Fruit fly (Drosophila melanogaster) whole organism, prepupa: ENCODE measurements around the gene nrv2.

ENCODE experiments used
- Blimp-1 ChIP-seq: fragments of 200-800 bp; sonication (Bioruptor generic); optimal IDR thresholded peaks from 3 replicates; lab custom pipeline; 2017; ENCODE audit warnings: missing biosample characterization, missing genetic modification characterization, mild to moderate bottlenecking, moderate library complexity, missing genetic modification reagents
- CG10631 ChIP-seq: fragments of 200-800 bp; sonication (Bioruptor generic); optimal IDR thresholded peaks from 2 replicates; lab custom pipeline; 2016; ENCODE audit warnings: missing biosample characterization, missing genetic modification characterization
- CG11294 ChIP-seq: fragments of 200-800 bp; sonication (Bioruptor generic); IDR thresholded peaks from 2 replicates; pipeline ENCODE4 v1.3.6; 2022; ENCODE audit warnings: missing biosample characterization, missing genetic modification characterization
- CG11902 ChIP-seq: fragments of 200-800 bp; sonication (Bioruptor generic); optimal IDR thresholded peaks from 3 replicates; lab custom pipeline; 2016; ENCODE audit warnings: missing biosample characterization, missing genetic modification characterization
- CG15336 ChIP-seq: fragments of 200-800 bp; sonication (Bioruptor generic); IDR thresholded peaks from 2 replicates; pipeline ENCODE4 v1.3.6; 2022; ENCODE audit warnings: missing biosample characterization, missing genetic modification characterization
- CG1621 ChIP-seq: fragments of 200-800 bp; sonication (Bioruptor generic); optimal IDR thresholded peaks from 3 replicates; lab custom pipeline; 2018; ENCODE audit warnings: missing biosample characterization, mild to moderate bottlenecking, missing genetic modification characterization
- CG3032 ChIP-seq: fragments of 200-800 bp; optimal IDR thresholded peaks from 2 replicates; lab custom pipeline; 2019; ENCODE audit warnings: missing biosample characterization, mild to moderate bottlenecking, missing genetic modification characterization, moderate library complexity
- CG31627 ChIP-seq: fragments of 200-800 bp; sonication (Bioruptor generic); optimal IDR thresholded peaks from 3 replicates; lab custom pipeline; 2016; ENCODE audit warnings: missing biosample characterization, missing genetic modification characterization
- CG34406 ChIP-seq: fragments of 200-800 bp; sonication (Bioruptor generic); optimal IDR thresholded peaks from 3 replicates; lab custom pipeline; 2016; ENCODE audit warnings: missing biosample characterization, missing genetic modification characterization
- CG4318 ChIP-seq: fragments of 200-800 bp; sonication (Bioruptor generic); optimal IDR thresholded peaks from 3 replicates; lab custom pipeline; 2017; ENCODE audit warnings: missing biosample characterization, mild to moderate bottlenecking, missing genetic modification characterization
- CG6163 ChIP-seq: fragments of 200-800 bp; sonication (Bioruptor generic); IDR thresholded peaks from 3 replicates; pipeline ENCODE4 v1.3.6; 2022; ENCODE audit warnings: missing biosample characterization, missing genetic modification characterization
- CG6276 ChIP-seq: fragments of 200-800 bp; sonication (Bioruptor generic); optimal IDR thresholded peaks from 2 replicates; lab custom pipeline; 2017; ENCODE audit warnings: missing biosample characterization, mild to moderate bottlenecking, missing genetic modification characterization
- CG6792 ChIP-seq: fragments of 200-800 bp; sonication (Bioruptor generic); optimal IDR thresholded peaks from 3 replicates; lab custom pipeline; 2016; ENCODE audit warnings: missing biosample characterization, missing genetic modification characterization
- CG6808 ChIP-seq: fragments of 200-800 bp; sonication (Bioruptor generic); optimal IDR thresholded peaks from 3 replicates; lab custom pipeline; 2017; ENCODE audit warnings: missing biosample characterization, missing genetic modification characterization, mild to moderate bottlenecking, moderate library complexity, missing genetic modification reagents
- CG6854 ChIP-seq: fragments of 200-800 bp; sonication (Bioruptor generic); optimal IDR thresholded peaks from 2 replicates; lab custom pipeline; 2017; ENCODE audit warnings: missing biosample characterization, mild to moderate bottlenecking, missing genetic modification characterization
- CG8632 ChIP-seq: fragments of 200-800 bp; sonication (Bioruptor generic); optimal IDR thresholded peaks from 3 replicates; lab custom pipeline; 2016; ENCODE audit warnings: missing biosample characterization, missing genetic modification characterization
- CG9139 ChIP-seq: fragments of 200-800 bp; sonication (Bioruptor generic); optimal IDR thresholded peaks from 3 replicates; lab custom pipeline; 2017; ENCODE audit warnings: missing biosample characterization, mild to moderate bottlenecking, missing genetic modification characterization
- Eip78C ChIP-seq: fragments of 200-800 bp; sonication (Bioruptor generic); peaks from one replicate; lab custom pipeline; 2016; ENCODE audit warnings: missing biosample characterization, missing genetic modification characterization
- Eip93F ChIP-seq: fragments of 200-800 bp; sonication (Bioruptor generic); optimal IDR thresholded peaks from 2 replicates; lab custom pipeline; 2016; ENCODE audit warnings: missing biosample characterization, mild to moderate bottlenecking, missing genetic modification characterization
- Ets21C ChIP-seq: fragments of 200-800 bp; sonication (Bioruptor generic); optimal IDR thresholded peaks from 3 replicates; lab custom pipeline; 2016; ENCODE audit warnings: missing biosample characterization, missing genetic modification characterization
- Gug ChIP-seq: fragments of 200-800 bp; sonication (Bioruptor generic); IDR thresholded peaks from 2 replicates; pipeline ENCODE4 v1.3.6; 2022; ENCODE audit warnings: missing biosample characterization, missing genetic modification characterization
- Hr38 ChIP-seq: sonication (Bioruptor generic); optimal IDR thresholded peaks from 2 replicates; lab custom pipeline; 2016; ENCODE audit warnings: missing biosample characterization, missing genetic modification characterization
- Hr4 ChIP-seq: fragments of 200-800 bp; sonication (Bioruptor generic); optimal IDR thresholded peaks from 3 replicates; lab custom pipeline; 2016; ENCODE audit warnings: missing biosample characterization, missing genetic modification characterization
- Sox102F ChIP-seq: fragments of 200-800 bp; sonication (Bioruptor generic); optimal IDR thresholded peaks from 2 replicates; lab custom pipeline; 2016; ENCODE audit warnings: missing biosample characterization, mild to moderate bottlenecking, missing genetic modification characterization
- Sox14 ChIP-seq: fragments of 200-800 bp; sonication (Bioruptor generic); optimal IDR thresholded peaks from 3 replicates; lab custom pipeline; 2016; ENCODE audit warnings: missing biosample characterization, missing genetic modification characterization
- acj6 ChIP-seq: fragments of 200-800 bp; sonication (Bioruptor generic); optimal IDR thresholded peaks from 3 replicates; lab custom pipeline; 2016; ENCODE audit warnings: missing biosample characterization, missing genetic modification characterization
- cyc ChIP-seq: fragments of 200-800 bp; sonication (Bioruptor generic); optimal IDR thresholded peaks from 3 replicates; lab custom pipeline; 2016; ENCODE audit warnings: missing biosample characterization, missing genetic modification characterization
- dac ChIP-seq: fragments of 200-800 bp; sonication (Bioruptor generic); optimal IDR thresholded peaks from 2 replicates; lab custom pipeline; 2017; ENCODE audit warnings: missing biosample characterization, mild to moderate bottlenecking, missing genetic modification characterization
- esn ChIP-seq: fragments of 200-800 bp; sonication (Bioruptor generic); optimal IDR thresholded peaks from 2 replicates; lab custom pipeline; 2016; ENCODE audit warnings: missing biosample characterization, mild to moderate bottlenecking, missing genetic modification characterization, moderate library complexity
- fd59A ChIP-seq: fragments of 200-800 bp; sonication (Bioruptor generic); optimal IDR thresholded peaks from 2 replicates; lab custom pipeline; 2017; ENCODE audit warnings: missing biosample characterization, mild to moderate bottlenecking, missing genetic modification characterization, missing genetic modification reagents
- fkh ChIP-seq: fragments of 200-800 bp; sonication (Bioruptor generic); optimal IDR thresholded peaks from 3 replicates; lab custom pipeline; 2017; ENCODE audit warnings: missing biosample characterization, mild to moderate bottlenecking, missing genetic modification characterization, moderate library complexity
- lz ChIP-seq: fragments of 200-800 bp; sonication (Bioruptor generic); optimal IDR thresholded peaks from 3 replicates; lab custom pipeline; 2016; ENCODE audit warnings: missing biosample characterization, missing genetic modification characterization
- net ChIP-seq: fragments of 200-800 bp; sonication (Bioruptor generic); optimal IDR thresholded peaks from 3 replicates; lab custom pipeline; 2016; ENCODE audit warnings: missing biosample characterization, missing genetic modification characterization
- spab ChIP-seq: fragments of 200-800 bp; sonication (Bioruptor generic); optimal IDR thresholded peaks from 2 replicates; lab custom pipeline; 2017; ENCODE audit warnings: missing biosample characterization, mild to moderate bottlenecking, missing genetic modification characterization, missing genetic modification reagents
- ss ChIP-seq, 2 experiments: fragments of 200-800 bp; sonication (Bioruptor generic); optimal IDR thresholded peaks; 2 replicates in 1 of 2; 3 replicates in 1 of 2; lab custom pipeline; 2017 to 2018; ENCODE audit warnings: mild to moderate bottlenecking in 2 of 2, missing biosample characterization in 2 of 2, missing genetic modification characterization in 2 of 2, moderate library complexity in 1 of 2
- topi ChIP-seq: fragments of 200-800 bp; sonication (Bioruptor generic); optimal IDR thresholded peaks from 3 replicates; lab custom pipeline; 2016; ENCODE audit warnings: missing biosample characterization, missing genetic modification characterization
- vri ChIP-seq: fragments of 200-800 bp; sonication (Bioruptor generic); optimal IDR thresholded peaks from 3 replicates; lab custom pipeline; 2016; ENCODE audit warnings: missing biosample characterization, mild to moderate bottlenecking, missing genetic modification characterization

The nrv2 gene

DNA sequence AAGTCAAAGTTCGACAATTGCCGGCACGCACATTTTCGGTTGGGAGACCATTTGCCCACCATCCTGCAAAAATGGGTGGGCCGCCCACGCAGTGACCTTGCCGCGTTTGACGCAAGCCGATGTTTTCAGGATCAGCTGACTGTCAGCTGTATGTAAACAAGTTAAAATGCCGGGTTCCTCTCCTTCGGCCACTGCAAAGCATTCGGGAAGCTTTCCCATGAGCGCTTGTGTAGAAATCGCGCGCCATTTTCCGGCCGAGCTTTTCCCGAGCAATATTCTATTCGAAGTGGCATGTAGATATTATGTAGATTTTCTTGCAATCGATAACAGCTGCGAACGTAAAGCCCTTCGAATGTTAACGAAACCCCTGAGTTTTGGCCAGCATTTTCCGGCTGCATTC, 25.0 kb downstream of the nrv2 start, which contains the start of gene CG17378:
Gene CG17378 (plus strand): TSS at position 397 of the 400 bp plus-strand sequence.
- TF ChIP-seq Hr4 (no peak), CG8632 (GFP tag; lab: Kevin White, UChicago) (no peak), Blimp-1 (GFP tag; lab: Kevin White, UChicago) (no peak), CG3032 (tag; lab: Kevin White, UChicago) (no peak), CG11902 (no peak), CG6854 (GFP tag; lab: Kevin White, UChicago) (no peak), ss (GFP tag; optimal IDR thresholded peaks at IDR 0.05; lab: Kevin White, UChicago) (no peak), vri (GFP tag; lab: Kevin White, UChicago) (no peak), fd59A (GFP tag; lab: Kevin White, UChicago) (no peak), Gug (GFP tag; lab: Robert Waterston, UW) (no peak), CG15336 (no peak), Ets21C (no peak), Sox14 (GFP tag; lab: Kevin White, UChicago) (no peak), CG1621 (tag; lab: Kevin White, UChicago) (no peak), esn (GFP tag; lab: Kevin White, UChicago) (no peak)

DNA sequence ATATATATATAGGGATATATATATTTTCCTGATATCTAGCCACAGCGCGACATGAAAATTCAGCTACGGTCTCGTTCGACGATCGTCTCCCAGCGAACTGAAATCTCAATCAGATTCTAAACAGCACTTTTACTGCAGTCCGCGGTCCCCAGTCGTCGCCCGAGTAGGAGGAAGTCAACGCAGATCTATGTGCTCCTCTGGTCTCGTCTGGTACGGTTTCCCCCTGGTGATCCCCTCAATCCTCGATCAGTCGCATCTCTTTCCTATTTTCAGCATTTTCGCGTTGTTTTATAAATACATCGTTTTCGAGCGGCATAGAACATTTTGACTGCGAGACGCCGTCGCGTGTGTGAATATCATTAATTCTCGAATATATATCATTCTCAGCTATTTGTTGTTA, 26.0 kb downstream of the nrv2 start, which contains the start of gene LUBEL:
Gene LUBEL (minus strand): TSS at position 101 of the 400 bp plus-strand sequence.
- TF ChIP-seq Sox102F (GFP tag; lab: Kevin White, UChicago) (no peak), CG4318 (no peak), Ets21C (no peak), Hr38 (GFP tag; lab: Kevin White, UChicago) (no peak), CG6163 (GFP tag; lab: Robert Waterston, UW) (no peak), CG6276 (GFP tag; lab: Kevin White, UChicago) (no peak), acj6 (GFP tag; lab: Kevin White, UChicago) (no peak), Eip93F (GFP tag; lab: Kevin White, UChicago) (no peak), fkh (GFP tag; lab: Kevin White, UChicago) (no peak), Blimp-1 (GFP tag; lab: Kevin White, UChicago) (no peak), CG6792 (GFP tag; lab: Kevin White, UChicago) (no peak), Gug (GFP tag; lab: Robert Waterston, UW) (no peak), CG10631 (no peak)

DNA sequence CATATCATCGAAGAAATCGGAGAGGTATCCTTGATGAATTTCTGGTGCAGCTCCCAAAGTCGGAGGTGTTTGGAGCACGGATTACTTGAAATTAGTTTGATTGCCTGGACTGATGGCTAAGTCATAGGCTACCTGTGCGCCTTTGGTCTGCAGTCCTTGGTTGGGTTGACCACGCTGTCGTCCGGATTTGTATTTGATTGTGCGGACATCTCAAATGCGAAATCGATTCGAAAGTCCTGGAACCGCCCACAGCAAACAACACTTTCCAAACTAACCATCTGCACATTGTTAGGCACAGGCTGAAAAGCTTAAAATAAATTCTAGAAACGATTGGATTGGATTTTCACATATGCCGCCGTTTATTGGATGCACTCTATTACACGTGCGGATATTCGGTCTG, 39.1 kb downstream of the nrv2 start, which contains the start of gene CG11322:
Gene CG11322 (minus strand): TSS at position 101 of the 400 bp plus-strand sequence.
- no peak for TF ChIP-seq net
- TF ChIP-seq Eip93F (GFP tag; lab: Kevin White, UChicago), result no peak

dm6 chr2L:6751037-6751436, 47.6 kb downstream of the nrv2 start:
- no peak for TF ChIP-seq CG6854 (GFP tag; lab: Kevin White, UChicago)
- TF ChIP-seq CG10631, result no peak
- no peak for TF ChIP-seq lz (GFP tag; lab: Kevin White, UChicago)

dm6 chr2L:6747814-6748213, 50.8 kb downstream of the nrv2 start, which contains the start of gene CG44271:
Gene CG44271 (minus strand): TSS chr2L:6747914.
- TF ChIP-seq topi (no peak), spab (GFP tag; lab: Kevin White, UChicago) (no peak), CG6808 (no peak), cyc (no peak), Hr38 (GFP tag; lab: Kevin White, UChicago) (no peak), Hr4 (no peak), acj6 (GFP tag; lab: Kevin White, UChicago) (no peak), Eip78C (GFP tag; lab: Kevin White, UChicago) (no peak), CG34406 (GFP tag; lab: Kevin White, UChicago) (no peak), lz (GFP tag; lab: Kevin White, UChicago) (no peak), CG6276 (GFP tag; lab: Kevin White, UChicago) (no peak), dac (no peak), CG9139 (GFP tag; lab: Kevin White, UChicago) (no peak), fd59A (GFP tag; lab: Kevin White, UChicago) (no peak), CG31627 (no peak), CG11294 (GFP tag; lab: Robert Waterston, UW) (no peak)
